Worm (Caenorhabditis elegans): ENCODE data around the gene pudl-2.

DNA sequence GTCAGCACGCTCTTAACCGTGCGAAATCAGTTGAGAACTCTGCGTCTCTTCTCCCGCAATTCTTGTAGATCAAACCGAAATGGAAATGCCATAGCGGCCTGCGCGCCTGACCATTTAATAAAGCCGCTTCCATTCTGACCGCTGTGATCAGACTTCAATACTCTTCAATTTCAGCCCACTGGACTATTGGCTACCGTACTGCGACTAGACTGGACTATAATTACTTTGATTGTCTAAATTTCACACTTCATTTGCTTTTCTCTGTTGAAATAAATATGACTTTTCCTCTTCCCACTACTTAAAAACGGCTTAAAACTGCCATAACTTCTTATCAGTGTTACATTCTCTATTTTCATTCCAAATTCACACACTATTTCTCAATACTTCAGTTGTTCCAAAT, 3.7 kb downstream of the pudl-2 start, which contains the start of gene Y54G2A.7:
- TF ChIP-seq him-1 (tag; optimal IDR thresholded peaks at IDR 0.05) (no peak), dao-5 (tag; optimal IDR thresholded peaks at IDR 0.05) (no peak)

Data from whole organism, L4/young adult.